Fruit fly (Drosophila melanogaster) whole organism, pupa: ENCODE measurements around the gene polybromo.
A peak's percentile ranks its signal among the peaks of the same experiment; 100 is the strongest.

Source experiments
- CG10348 ChIP-seq: fragments of 200-800 bp; sonication (Bioruptor generic); IDR thresholded peaks from 2 replicates; pipeline ENCODE4 v1.3.6; 2022; ENCODE audit warnings: missing biosample characterization, missing genetic modification characterization
- CG13204 ChIP-seq: fragments of 200-800 bp; sonication (Bioruptor generic); optimal IDR thresholded peaks from 2 replicates; lab custom pipeline; 2018; ENCODE audit warnings: missing biosample characterization, mild to moderate bottlenecking, missing genetic modification characterization, moderate library complexity
- CG15710 ChIP-seq: fragments of 200-800 bp; sonication (Bioruptor generic); optimal IDR thresholded peaks from 2 replicates; lab custom pipeline; 2018; ENCODE audit warnings: missing biosample characterization, mild to moderate bottlenecking, missing genetic modification characterization, moderate library complexity
- CG8159 ChIP-seq: fragments of 200-800 bp; sonication (Bioruptor generic); optimal IDR thresholded peaks from 3 replicates; lab custom pipeline; 2018; ENCODE audit warnings: missing biosample characterization, mild to moderate bottlenecking, missing genetic modification characterization, moderate library complexity
- CG8301 ChIP-seq: fragments of 200-800 bp; sonication (Bioruptor generic); optimal IDR thresholded peaks from 2 replicates; lab custom pipeline; 2018; ENCODE audit warnings: missing biosample characterization, mild to moderate bottlenecking, missing genetic modification characterization
- CG9948 ChIP-seq: fragments of 200-800 bp; sonication (Bioruptor generic); optimal IDR thresholded peaks from 2 replicates; lab custom pipeline; 2018; ENCODE audit warnings: missing biosample characterization, mild to moderate bottlenecking, missing genetic modification characterization, moderate library complexity
- Ets98B ChIP-seq: fragments of 200-800 bp; sonication (Bioruptor generic); IDR thresholded peaks from 2 replicates; pipeline ENCODE4 v1.3.6; 2022; ENCODE audit warnings: missing biosample characterization, missing genetic modification characterization
- Pif1A ChIP-seq: fragments of 200-800 bp; sonication (Bioruptor generic); optimal IDR thresholded peaks from 3 replicates; lab custom pipeline; 2016; ENCODE audit warnings: missing biosample characterization, missing genetic modification characterization
- Pif1B ChIP-seq: fragments of 200-800 bp; sonication (Bioruptor generic); optimal IDR thresholded peaks from 3 replicates; lab custom pipeline; 2016; ENCODE audit warnings: missing biosample characterization, missing genetic modification characterization
- Snoo ChIP-seq: fragments of 200-800 bp; sonication (Bioruptor generic); optimal IDR thresholded peaks from 3 replicates; lab custom pipeline; 2017; ENCODE audit warnings: missing biosample characterization, mild to moderate bottlenecking, missing genetic modification characterization, inconsistent platforms
- fd96Ca ChIP-seq: fragments of 200-800 bp; sonication (Bioruptor generic); IDR thresholded peaks from 3 replicates; pipeline ENCODE4 v1.3.6; 2022; ENCODE audit warnings: missing biosample characterization, missing genetic modification characterization
- rn ChIP-seq: fragments of 200-800 bp; sonication (Bioruptor generic); IDR thresholded peaks from 2 replicates; pipeline ENCODE4 v1.3.6; 2022; ENCODE audit warnings: missing biosample characterization, missing genetic modification characterization

DNA sequence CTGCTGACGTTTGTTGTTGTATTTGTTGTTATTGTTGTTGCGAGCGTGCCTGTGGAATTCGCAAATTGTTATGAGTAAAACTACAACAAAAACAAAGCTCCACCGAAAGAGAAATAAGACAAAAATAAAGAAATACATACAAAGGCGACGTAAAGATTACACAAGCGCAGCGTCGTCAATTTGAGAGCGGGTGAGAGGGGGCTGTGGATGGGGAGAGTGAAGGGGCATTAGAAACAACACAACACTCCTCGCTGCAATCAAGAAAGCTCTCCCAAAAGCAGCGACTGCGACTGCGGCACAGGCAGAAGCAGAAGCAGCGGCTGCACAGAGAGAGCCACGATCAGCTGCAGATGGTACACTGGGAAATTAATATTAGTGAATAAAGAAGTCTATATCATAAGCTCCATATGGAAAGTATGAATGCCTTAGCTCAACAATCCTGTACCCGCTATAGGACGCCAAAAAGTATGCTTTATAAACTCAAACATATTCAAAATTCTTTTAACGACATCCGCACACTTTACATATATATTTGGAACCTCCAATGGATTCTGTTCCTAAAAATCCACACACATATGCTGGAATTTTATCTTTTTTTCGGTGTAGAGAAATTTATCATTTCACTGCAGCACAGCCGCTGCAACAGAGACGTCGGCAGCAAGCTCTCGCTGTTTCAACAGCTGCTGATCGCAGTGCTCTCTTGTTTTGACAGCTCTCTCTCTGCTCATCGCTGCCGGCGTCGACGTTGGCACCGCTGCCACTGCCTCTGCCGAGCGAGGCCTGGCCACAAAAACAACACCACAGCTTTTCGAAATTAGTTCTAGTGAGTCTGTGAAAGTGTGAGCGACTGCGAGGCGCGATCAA, 36.3 kb downstream of the polybromo start, which contains the start of gene CG13631:
- peak; percentile 91 for TF ChIP-seq CG8159 (tag; lab: Kevin White, UChicago)
- peak; percentile 98 for TF ChIP-seq fd96Ca (GFP tag; lab: Robert Waterston, UW)
- no peak for TF ChIP-seq CG13204 (GFP tag; lab: Kevin White, UChicago)
- TF ChIP-seq CG15710 (tag; lab: Kevin White, UChicago) = peak; percentile 86
- peak; percentile 95 for TF ChIP-seq Ets98B
- peak; percentile 94 for TF ChIP-seq CG10348 (GFP tag; lab: Robert Waterston, UW)
- TF ChIP-seq Pif1B = peak; percentile 96
- TF ChIP-seq CG8301 (tag; lab: Kevin White, UChicago) = peak; percentile 97
- TF ChIP-seq CG9948 (tag; lab: Kevin White, UChicago) = peak; percentile 92
- TF ChIP-seq Snoo (tag; lab: Kevin White, UChicago) = peak; percentile 95
- TF ChIP-seq rn (GFP tag; lab: Robert Waterston, UW) = peak; percentile 93
- TF ChIP-seq Pif1A (GFP tag; lab: Kevin White, UChicago) = peak; percentile 96
